Fruit fly (Drosophila melanogaster) whole organism, embryonic: ENCODE measurements around the gene Rpn10.

Source experiments
- ATbp ChIP-seq: fragments of 200-800 bp; sonication (Bioruptor generic); optimal IDR thresholded peaks from 2 replicates; lab custom pipeline; 2017; ENCODE audit warnings: missing biosample characterization, mild to moderate bottlenecking, missing genetic modification characterization, missing genetic modification reagents
- Abd-B ChIP-seq: fragments of 200-800 bp; sonication (Bioruptor generic); optimal IDR thresholded peaks from 2 replicates; lab custom pipeline; 2018; ENCODE audit warnings: missing biosample characterization, mild to moderate bottlenecking, missing genetic modification characterization, moderate library complexity
- Adf1 ChIP-seq: fragments of 200-800 bp; sonication (Bioruptor generic); IDR thresholded peaks from 2 replicates; pipeline ENCODE4 v1.3.6; 2022; ENCODE audit warnings: missing biosample characterization, missing genetic modification characterization
- Atf6 ChIP-seq: fragments of 200-800 bp; sonication (Bioruptor generic); IDR thresholded peaks from 2 replicates; pipeline ENCODE4 v1.3.6; 2022; ENCODE audit warnings: missing biosample characterization, missing genetic modification characterization
- Bgb ChIP-seq: fragments of 200-800 bp; sonication (Bioruptor generic); IDR thresholded peaks from 2 replicates; pipeline ENCODE4 v1.3.6; 2022; ENCODE audit warnings: missing biosample characterization, missing genetic modification characterization; ENCODE audit not compliant: partially characterized antibody
- CG1024 ChIP-seq: fragments of 200-800 bp; sonication (Bioruptor generic); IDR thresholded peaks from 2 replicates; pipeline ENCODE4 v1.3.6; 2022; ENCODE audit warnings: missing biosample characterization, missing genetic modification characterization
- CG10321 ChIP-seq: fragments of 200-800 bp; sonication (Bioruptor generic); IDR thresholded peaks from 2 replicates; pipeline ENCODE4 v1.3.6; 2022; ENCODE audit warnings: missing biosample characterization, missing genetic modification characterization
- CG10543 ChIP-seq: fragments of 200-800 bp; sonication (Bioruptor generic); optimal IDR thresholded peaks from 3 replicates; lab custom pipeline; 2017; ENCODE audit warnings: missing biosample characterization, mild to moderate bottlenecking, missing genetic modification characterization, moderate library complexity
- CG11085 ChIP-seq: fragments of 200-800 bp; sonication (Bioruptor generic); IDR thresholded peaks from 2 replicates; pipeline ENCODE4 v1.3.6; 2022; ENCODE audit warnings: missing biosample characterization, missing genetic modification characterization
- CG11695 ChIP-seq: fragments of 200-800 bp; sonication (Bioruptor generic); IDR thresholded peaks from 3 replicates; pipeline ENCODE4 v1.3.6; 2022; ENCODE audit warnings: missing biosample characterization, missing genetic modification characterization
- CG1233 ChIP-seq: fragments of 200-800 bp; sonication (Bioruptor generic); optimal IDR thresholded peaks from 4 replicates; lab custom pipeline; 2018; ENCODE audit warnings: missing biosample characterization, mild to moderate bottlenecking, missing genetic modification characterization
- CG12659 ChIP-seq: fragments of 200-800 bp; sonication (Bioruptor generic); optimal IDR thresholded peaks from 3 replicates; lab custom pipeline; 2017; ENCODE audit warnings: mild to moderate bottlenecking, missing biosample characterization, missing genetic modification reagents, missing genetic modification characterization
- CG13894 ChIP-seq: fragments of 200-800 bp; sonication (Bioruptor generic); optimal IDR thresholded peaks from 3 replicates; lab custom pipeline; 2018; ENCODE audit warnings: missing biosample characterization, mild to moderate bottlenecking, missing genetic modification characterization, moderate library complexity
- CG15073 ChIP-seq: fragments of 200-800 bp; sonication (Bioruptor generic); optimal IDR thresholded peaks from 2 replicates; lab custom pipeline; 2016; ENCODE audit warnings: missing biosample characterization, missing genetic modification characterization
- CG15479 ChIP-seq: fragments of 200-800 bp; sonication (Bioruptor generic); optimal IDR thresholded peaks from 3 replicates; lab custom pipeline; 2019; ENCODE audit warnings: missing biosample characterization, mild to moderate bottlenecking, missing genetic modification characterization, moderate library complexity
- CG1603 ChIP-seq: fragments of 200-800 bp; sonication (Bioruptor generic); optimal IDR thresholded peaks from 2 replicates; lab custom pipeline; 2019; ENCODE audit warnings: missing biosample characterization, mild to moderate bottlenecking, missing genetic modification characterization, moderate library complexity
- CG16779 ChIP-seq: fragments of 200-800 bp; sonication (Bioruptor generic); IDR thresholded peaks from 2 replicates; pipeline ENCODE4 v1.3.6; 2022; ENCODE audit warnings: missing biosample characterization, missing genetic modification characterization
- CG17912 ChIP-seq: fragments of 200-800 bp; sonication (Bioruptor generic); optimal IDR thresholded peaks from 2 replicates; lab custom pipeline; 2018; ENCODE audit warnings: missing biosample characterization, mild to moderate bottlenecking, missing genetic modification characterization
- CG4360 ChIP-seq: fragments of 200-800 bp; sonication (Bioruptor generic); IDR thresholded peaks from 2 replicates; pipeline ENCODE4 v1.3.6; 2022; ENCODE audit warnings: missing biosample characterization, missing genetic modification characterization
- CG43689 ChIP-seq: fragments of 200-800 bp; sonication (Bioruptor generic); IDR thresholded peaks from 2 replicates; pipeline ENCODE4 v1.3.6; 2022; ENCODE audit warnings: missing biosample characterization, missing genetic modification characterization
- CG4617 ChIP-seq: fragments of 200-800 bp; sonication (Bioruptor generic); optimal IDR thresholded peaks from 3 replicates; lab custom pipeline; 2016; ENCODE audit warnings: missing biosample characterization, missing genetic modification characterization, borderline replicate concordance
- CG7271 ChIP-seq: fragments of 200-800 bp; sonication (Bioruptor generic); optimal IDR thresholded peaks from 2 replicates; lab custom pipeline; 2018; ENCODE audit warnings: missing biosample characterization, mild to moderate bottlenecking, missing genetic modification characterization, moderate library complexity
- CG8290 ChIP-seq, 3 experiments: fragments of 200-800 bp; sonication (Bioruptor generic); optimal IDR thresholded peaks; 2 replicates each; lab custom pipeline; 2016 to 2019; ENCODE audit warnings: missing biosample characterization in 3 of 3, missing genetic modification characterization in 3 of 3, mild to moderate bottlenecking in 2 of 3, moderate library complexity in 1 of 3
- CG9215 ChIP-seq: fragments of 200-800 bp; sonication (Bioruptor generic); IDR thresholded peaks from 2 replicates; pipeline ENCODE4 v1.3.6; 2022; ENCODE audit warnings: missing biosample characterization, missing genetic modification characterization
- CG9817 ChIP-seq: fragments of 200-800 bp; sonication (Bioruptor generic); optimal IDR thresholded peaks from 2 replicates; lab custom pipeline; 2018; ENCODE audit warnings: missing biosample characterization, mild to moderate bottlenecking, missing genetic modification characterization, moderate library complexity
- CG9932 ChIP-seq: fragments of 200-800 bp; sonication (Bioruptor generic); IDR thresholded peaks from 2 replicates; pipeline ENCODE4 v1.3.6; 2022; ENCODE audit warnings: missing biosample characterization, missing genetic modification characterization
- CrebB ChIP-seq: fragments of 200-800 bp; sonication (Bioruptor generic); optimal IDR thresholded peaks from 3 replicates; lab custom pipeline; 2018; ENCODE audit warnings: missing biosample characterization, mild to moderate bottlenecking, missing genetic modification characterization
- Dfd ChIP-seq, 2 experiments: fragments of >200 bp; optimal IDR thresholded peaks; 2 replicates each; lab custom pipeline; 2017; ENCODE audit warnings: missing biosample characterization in 2 of 2, missing genetic modification characterization in 2 of 2
- Gug ChIP-seq: fragments of 200-800 bp; sonication (Bioruptor generic); IDR thresholded peaks from 4 replicates; pipeline ENCODE4 v1.3.6; 2022; ENCODE audit warnings: missing biosample characterization, missing genetic modification characterization
- Hmx ChIP-seq: fragments of 200-800 bp; sonication (Bioruptor generic); optimal IDR thresholded peaks from 2 replicates; lab custom pipeline; 2016; ENCODE audit warnings: missing biosample characterization, missing genetic modification characterization
- Jarid2 ChIP-seq: fragments of 200-800 bp; sonication (Bioruptor generic); optimal IDR thresholded peaks from 3 replicates; lab custom pipeline; 2017; ENCODE audit warnings: mild to moderate bottlenecking, missing biosample characterization, missing genetic modification reagents, missing genetic modification characterization
- Mes4 ChIP-seq: fragments of 200-800 bp; sonication (Bioruptor generic); optimal IDR thresholded peaks from 2 replicates; lab custom pipeline; 2016; ENCODE audit warnings: missing biosample characterization, missing genetic modification characterization
- Taf1 ChIP-seq: fragments of 200-800 bp; sonication (Bioruptor generic); IDR thresholded peaks from 2 replicates; pipeline ENCODE4 v1.3.6; 2022; ENCODE audit warnings: missing biosample characterization, missing genetic modification characterization
- Vsx1 ChIP-seq: fragments of 200-800 bp; sonication (Bioruptor generic); optimal IDR thresholded peaks from 2 replicates; lab custom pipeline; 2017; ENCODE audit warnings: missing biosample characterization, mild to moderate bottlenecking, missing genetic modification characterization, missing genetic modification reagents
- YL-1 ChIP-seq: fragments of 200-800 bp; sonication (Bioruptor generic); optimal IDR thresholded peaks from 3 replicates; lab custom pipeline; 2017; ENCODE audit warnings: missing biosample characterization, mild to moderate bottlenecking, missing genetic modification characterization
- br ChIP-seq: fragments of >200 bp; optimal IDR thresholded peaks from 2 replicates; lab custom pipeline; 2017
- da ChIP-seq: fragments of 200-800 bp; sonication (Bioruptor generic); optimal IDR thresholded peaks from 2 replicates; lab custom pipeline; 2016; ENCODE audit warnings: missing biosample characterization, missing genetic modification characterization
- dmrt11E ChIP-seq: fragments of 200-800 bp; sonication (Bioruptor generic); optimal IDR thresholded peaks from 3 replicates; lab custom pipeline; 2018; ENCODE audit warnings: missing biosample characterization, mild to moderate bottlenecking, missing genetic modification characterization, moderate library complexity
- fd3F ChIP-seq: fragments of 200-800 bp; sonication (Bioruptor generic); optimal IDR thresholded peaks from 2 replicates; lab custom pipeline; 2018; ENCODE audit warnings: missing biosample characterization, mild to moderate bottlenecking, missing genetic modification characterization, moderate library complexity
- fu2 ChIP-seq: fragments of 200-800 bp; sonication (Bioruptor generic); optimal IDR thresholded peaks from 2 replicates; lab custom pipeline; 2016; ENCODE audit warnings: missing biosample characterization, missing genetic modification characterization
- grau ChIP-seq: fragments of 200-800 bp; optimal IDR thresholded peaks from 3 replicates; lab custom pipeline; 2019; ENCODE audit warnings: missing biosample characterization, mild to moderate bottlenecking, missing genetic modification characterization, moderate library complexity
- gro ChIP-seq: fragments of 200-800 bp; sonication (Bioruptor generic); optimal IDR thresholded peaks from 2 replicates; lab custom pipeline; 2016; ENCODE audit warnings: missing biosample characterization, missing genetic modification characterization
- ham ChIP-seq: fragments of 200-800 bp; sonication (Bioruptor generic); IDR thresholded peaks from 2 replicates; pipeline ENCODE4 v1.3.6; 2022; ENCODE audit warnings: missing biosample characterization, missing genetic modification characterization
- nom ChIP-seq: fragments of 200-800 bp; sonication (Bioruptor generic); optimal IDR thresholded peaks from 2 replicates; lab custom pipeline; 2017; ENCODE audit warnings: missing biosample characterization, missing genetic modification characterization, mild to moderate bottlenecking, moderate library complexity, missing genetic modification reagents
- pan ChIP-seq, 4 experiments: fragments of >200 bp in 3 of 4; fragments of 200-800 bp in 1 of 4; sonication (Bioruptor generic) in 1 of 4; optimal IDR thresholded peaks in 3 of 4; IDR thresholded peaks in 1 of 4; 2 replicates each; pipeline versions ENCODE4 v1.3.6 to Lab custom; 2017 to 2022; ENCODE audit warnings: missing biosample characterization in 2 of 4, missing genetic modification characterization in 2 of 4, mixed read lengths in 1 of 4
- pum ChIP-seq: fragments of 200-800 bp; sonication (Bioruptor generic); optimal IDR thresholded peaks from 2 replicates; lab custom pipeline; 2016; ENCODE audit warnings: missing biosample characterization, missing genetic modification characterization
- rib ChIP-seq: fragments of 200-800 bp; sonication (Bioruptor generic); IDR thresholded peaks from 2 replicates; pipeline ENCODE4 v1.3.6; 2022; ENCODE audit warnings: missing biosample characterization, missing genetic modification characterization
- sens-2 ChIP-seq: fragments of 200-800 bp; sonication (Bioruptor generic); IDR thresholded peaks from 2 replicates; pipeline ENCODE4 v1.3.6; 2022; ENCODE audit warnings: missing biosample characterization, missing genetic modification characterization
- slbo ChIP-seq: fragments of 200-800 bp; sonication (Bioruptor generic); IDR thresholded peaks from 2 replicates; pipeline ENCODE4 v1.3.6; 2022; ENCODE audit warnings: missing biosample characterization, missing genetic modification characterization
- toy ChIP-seq: fragments of 200-800 bp; sonication (Bioruptor generic); IDR thresholded peaks from 2 replicates; pipeline ENCODE4 v1.3.6; 2022; ENCODE audit warnings: missing biosample characterization, missing genetic modification characterization

Rpn10 gene

DNA sequence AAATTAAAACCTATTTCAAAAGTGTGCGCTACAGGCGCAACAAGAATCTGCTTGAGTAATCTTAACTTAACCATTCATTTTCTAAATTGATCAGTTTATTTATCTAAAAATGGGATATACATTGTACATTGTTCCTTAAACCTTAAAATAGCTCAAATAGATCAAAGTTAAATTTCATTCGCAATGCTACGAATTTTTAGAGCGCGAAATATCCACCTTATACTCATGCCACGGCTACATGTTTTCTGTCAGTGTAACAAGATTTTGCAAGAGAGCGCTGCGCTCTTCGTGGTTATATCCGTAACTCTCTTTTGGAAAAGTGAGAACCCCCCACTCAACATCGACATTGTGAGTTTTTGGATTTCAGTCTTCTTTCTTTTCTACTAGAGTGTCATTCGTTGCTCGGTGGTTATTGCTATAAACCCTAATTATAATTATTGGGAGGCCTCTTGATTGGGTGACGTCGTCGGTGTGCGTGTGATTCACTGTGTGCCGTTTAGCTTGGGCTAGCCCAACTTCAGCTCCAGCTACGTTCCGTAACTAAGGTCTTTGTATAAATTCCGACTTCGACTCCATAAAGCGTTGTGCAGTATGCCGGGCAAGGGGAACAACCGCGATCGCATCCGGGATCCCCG lies 27.2 kb upstream of the Rpn10 start (continued):
- TF ChIP-seq nom (GFP tag; lab: Kevin White, UChicago) (peak; percentile 23), sens-2 (GFP tag; lab: Robert Waterston, UW) (no peak), Gug (GFP tag; lab: Robert Waterston, UW) (peak; percentile 41; the same call in 1 of the 4 replicates), Vsx1 (GFP tag; lab: Kevin White, UChicago) (no peak), CG15479 (GFP tag; lab: Kevin White, UChicago) (no peak), dmrt11E (tag; lab: Kevin White, UChicago) (peak; percentile 38), pan (optimal IDR thresholded peaks at IDR 0.05; lab: Kevin White, UChicago) (no peak), pan (GFP tag; optimal IDR thresholded peaks at IDR 0.05 in 1 of 2, IDR thresholded peaks at IDR 0.05 in 1 of 2) (no peak), br (lab: Kevin White, UChicago) (no peak), Taf1 (GFP tag; lab: Robert Waterston, UW) (no peak), Atf6 (GFP tag; lab: Robert Waterston, UW) (0 out of 2 replicates have a peak, but pooled peaks have one; percentile 18), CG1603 (tag; lab: Kevin White, UChicago) (peak; percentile 47), ham (GFP tag; lab: Robert Waterston, UW) (no peak), Dfd (GFP tag; optimal IDR thresholded peaks at IDR 0.05; lab: Kevin White, UChicago) (no peak), CG12659 (GFP tag; lab: Kevin White, UChicago) (peak; percentile 31), da (GFP tag; lab: Kevin White, UChicago) (no peak), CG9932 (GFP tag; lab: Robert Waterston, UW) (no peak), fd3F (GFP tag; lab: Kevin White, UChicago) (no peak), CG43689 (GFP tag; lab: Robert Waterston, UW) (no peak), gro (GFP tag; lab: Kevin White, UChicago) (peak; percentile 39), toy (no peak), YL-1 (no peak), CG7271 (no peak), Mes4 (GFP tag; lab: Kevin White, UChicago) (no peak), CG10321 (GFP tag; lab: Robert Waterston, UW) (no peak), ATbp (peak; percentile 25), CG9817 (tag; lab: Kevin White, UChicago) (no peak), CG8290 (GFP tag; optimal IDR thresholded peaks at IDR 0.05; lab: Kevin White, UChicago) (no peak), CG8290 (tag; optimal IDR thresholded peaks at IDR 0.05; lab: Kevin White, UChicago) (peak in 1 of 2 experiments; percentile 49), grau (peak; percentile 41), fu2 (GFP tag; lab: Kevin White, UChicago) (peak; percentile 19), CrebB (tag; lab: Kevin White, UChicago) (no peak), Abd-B (GFP tag; lab: Kevin White, UChicago) (no peak), CG10543 (GFP tag; lab: Kevin White, UChicago) (no peak), Adf1 (no peak), CG15073 (GFP tag; lab: Kevin White, UChicago) (no peak), CG11085 (GFP tag; lab: Robert Waterston, UW) (no peak), CG9215 (GFP tag; lab: Robert Waterston, UW) (no peak), CG4617 (GFP tag; lab: Kevin White, UChicago) (no peak), CG13894 (tag; lab: Kevin White, UChicago) (no peak), Bgb (GFP tag; lab: Robert Waterston, UW) (no peak), CG16779 (GFP tag; lab: Robert Waterston, UW) (no peak), rib (GFP tag; lab: Robert Waterston, UW) (no peak), CG11695 (GFP tag; lab: Robert Waterston, UW) (peak; percentile 43; the same call in 1 of the 3 replicates), pum (GFP tag; lab: Kevin White, UChicago) (peak; percentile 8), Hmx (GFP tag; lab: Kevin White, UChicago) (no peak), slbo (GFP tag; lab: Robert Waterston, UW) (peak; percentile 57), Jarid2 (peak; percentile 36), CG1024 (no peak), CG17912 (GFP tag; lab: Kevin White, UChicago) (no peak), CG4360 (no peak), CG1233 (no peak)
